Fruit fly (Drosophila melanogaster): ENCODE data around the gene CG14712.
A peak's percentile ranks its signal among the peaks of the same experiment; 100 is the strongest.

The CG14712 gene

dm6 chr3R:11582253-11582589 lies 46.3 kb upstream of the CG14712 start (continued):
- TF ChIP-seq CG3995 (GFP tag; optimal IDR thresholded peaks at IDR 0.05), result no peak
- no peak for TF ChIP-seq hb (GFP tag; IDR thresholded peaks at IDR 0.05; ENCODE audit: partially characterized antibody)
- TF ChIP-seq sob (GFP tag; IDR thresholded peaks at IDR 0.05), result peak; percentile 51; the same call in 1 of the 2 replicates
- peak; percentile 35 to 87 for TF ChIP-seq Hr51 (GFP tag; optimal IDR thresholded peaks at IDR 0.05)
- TF ChIP-seq CG4404 (GFP tag; IDR thresholded peaks at IDR 0.05), result no peak
- no peak for TF ChIP-seq CG6791 (GFP tag; IDR thresholded peaks at IDR 0.05; ENCODE audit: partially characterized antibody)
- peak; percentile 64 for TF ChIP-seq shn (GFP tag; optimal IDR thresholded peaks at IDR 0.05)
- no peak for TF ChIP-seq CG8765 (GFP tag; IDR thresholded peaks at IDR 0.05)
- peak; percentile 63 for TF ChIP-seq Asciz (GFP tag; optimal IDR thresholded peaks at IDR 0.05)
- peak; percentile 31 for TF ChIP-seq CG9817 (tag; optimal IDR thresholded peaks at IDR 0.05)
- no peak for TF ChIP-seq Neu2 (GFP tag; optimal IDR thresholded peaks at IDR 0.05; ENCODE audit: borderline replicate concordance)
- peak; percentile 57; the same call in 1 of the 3 replicates for TF ChIP-seq CG7357 (GFP tag; IDR thresholded peaks at IDR 0.05)
- no peak for TF ChIP-seq ab (GFP tag; optimal IDR thresholded peaks at IDR 0.05)
- no peak for TF ChIP-seq CG8290 (GFP tag; optimal IDR thresholded peaks at IDR 0.05)
- TF ChIP-seq CG8290 (tag; optimal IDR thresholded peaks at IDR 0.05), result no peak
- no peak for TF ChIP-seq HmgZ (tag; optimal IDR thresholded peaks at IDR 0.05)
- peak; percentile 31 for TF ChIP-seq CG16815 (GFP tag; optimal IDR thresholded peaks at IDR 0.05)
- peak; percentile 44 to 58 for TF ChIP-seq Pdp1 (GFP tag; optimal IDR thresholded peaks at IDR 0.05)
- TF ChIP-seq pzg (GFP tag; optimal IDR thresholded peaks at IDR 0.05), result no peak
- TF ChIP-seq Max (GFP tag; optimal IDR thresholded peaks at IDR 0.05), result no peak
- TF ChIP-seq ato (GFP tag; IDR thresholded peaks at IDR 0.05; ENCODE audit: partially characterized antibody), result no peak
- TF ChIP-seq CrebB (tag; optimal IDR thresholded peaks at IDR 0.05), result no peak
- TF ChIP-seq NC2α (GFP tag; optimal IDR thresholded peaks at IDR 0.05), result no peak
- TF ChIP-seq gfzf (GFP tag; optimal IDR thresholded peaks at IDR 0.05), result no peak
- peak; percentile 35 for TF ChIP-seq Dip3 (GFP tag; optimal IDR thresholded peaks at IDR 0.05)
- no peak for TF ChIP-seq CG6175 (GFP tag; IDR thresholded peaks at IDR 0.05)
- no peak for TF ChIP-seq CG9932 (GFP tag; IDR thresholded peaks at IDR 0.05)
- no peak for TF ChIP-seq bigmax (GFP tag; optimal IDR thresholded peaks at IDR 0.05)
- TF ChIP-seq BEAF-32 (GFP tag; optimal IDR thresholded peaks at IDR 0.05), result no peak
- TF ChIP-seq CG17385 (GFP tag; optimal IDR thresholded peaks at IDR 0.05), result peak; percentile 75
- peak; percentile 11 for TF ChIP-seq CG6765 (GFP tag; optimal IDR thresholded peaks at IDR 0.05)
- peak; percentile 32 for TF ChIP-seq CG10267 (tag; optimal IDR thresholded peaks at IDR 0.05)
- no peak; the same call in 1 of the 2 replicates for TF ChIP-seq CG4360 (GFP tag; IDR thresholded peaks at IDR 0.05)
- no peak for TF ChIP-seq cad (GFP tag; optimal IDR thresholded peaks at IDR 0.05)
- peak; percentile 66 for TF ChIP-seq CG18262 (tag; optimal IDR thresholded peaks at IDR 0.05)
- TF ChIP-seq cwo (GFP tag; optimal IDR thresholded peaks at IDR 0.05), result peak; percentile 41
- TF ChIP-seq Rx (GFP tag; IDR thresholded peaks at IDR 0.05), result peak; percentile 55
- TF ChIP-seq sd (tag; optimal IDR thresholded peaks at IDR 0.05), result no peak
- no peak for TF ChIP-seq CG8281 (tag; optimal IDR thresholded peaks at IDR 0.05)
- TF ChIP-seq Adf1 (GFP tag; IDR thresholded peaks at IDR 0.05), result no peak
- peak; percentile 7 for TF ChIP-seq CG6813 (GFP tag; optimal IDR thresholded peaks at IDR 0.05)
- TF ChIP-seq onecut (GFP tag; IDR thresholded peaks at IDR 0.05), result peak; percentile 56
- no peak for TF ChIP-seq CG12299 (tag; optimal IDR thresholded peaks at IDR 0.05)
- no peak for TF ChIP-seq HmgD (GFP tag; optimal IDR thresholded peaks at IDR 0.05)
- peak; percentile 43 for TF ChIP-seq CG11398 (GFP tag; optimal IDR thresholded peaks at IDR 0.05)
- TF ChIP-seq Xbp1 (GFP tag; optimal IDR thresholded peaks at IDR 0.05), result peak; percentile 76
- TF ChIP-seq cas (GFP tag; IDR thresholded peaks at IDR 0.05), result no peak
- no peak for TF ChIP-seq Dip2 (GFP tag; IDR thresholded peaks at IDR 0.05)
- TF ChIP-seq CG10321 (GFP tag; IDR thresholded peaks at IDR 0.05), result no peak
- no peak for TF ChIP-seq z (GFP tag; IDR thresholded peaks at IDR 0.05)
- no peak for TF ChIP-seq CG15073 (GFP tag; optimal IDR thresholded peaks at IDR 0.05)
- TF ChIP-seq NC2β (GFP tag; optimal IDR thresholded peaks at IDR 0.05), result no peak

Measured in whole organism, embryonic.